Worm (Caenorhabditis elegans): ENCODE data around the gene ifd-2.

ce11 chrX:813063-813462 is 2.7 kb downstream of the ifd-2 start, which contains the start of gene F25E2.3:
- TF ChIP-seq duxl-1 (tag; optimal IDR thresholded peaks at IDR 0.05; ENCODE audit: poor library complexity) (no peak), ama-1 (optimal IDR thresholded peaks at IDR 0.05) (no peak), hif-1 (tag; optimal IDR thresholded peaks at IDR 0.05) (no peak), aha-1 (tag) (no peak), fos-1 (tag; optimal IDR thresholded peaks at IDR 0.05) (no peak), egl-27 (tag; optimal IDR thresholded peaks at IDR 0.05) (no peak), php-3 (GFP tag; IDR thresholded peaks at IDR 0.05) (no peak), daf-19 (GFP tag; conservative IDR thresholded peaks at IDR 0.05) (no peak), pha-4 (GFP tag; IDR thresholded peaks at IDR 0.05) (no peak), pha-4 (tag; optimal IDR thresholded peaks at IDR 0.05) (no peak)

All from whole organism, L4 larva.